Fruit fly (Drosophila melanogaster) ovary, adult (tissue): ENCODE measurements around the gene CG14072.
A peak's percentile ranks its signal among the peaks of the same experiment; 100 is the strongest.

Experiments
- CG17801 ChIP-seq: fragments of 200-800 bp; optimal IDR thresholded peaks from 2 replicates; lab custom pipeline; 2019; ENCODE audit warnings: missing biosample characterization, mild to moderate bottlenecking, missing genetic modification characterization, moderate library complexity; ENCODE audit not compliant: partially characterized antibody

The CG14072 gene

DNA sequence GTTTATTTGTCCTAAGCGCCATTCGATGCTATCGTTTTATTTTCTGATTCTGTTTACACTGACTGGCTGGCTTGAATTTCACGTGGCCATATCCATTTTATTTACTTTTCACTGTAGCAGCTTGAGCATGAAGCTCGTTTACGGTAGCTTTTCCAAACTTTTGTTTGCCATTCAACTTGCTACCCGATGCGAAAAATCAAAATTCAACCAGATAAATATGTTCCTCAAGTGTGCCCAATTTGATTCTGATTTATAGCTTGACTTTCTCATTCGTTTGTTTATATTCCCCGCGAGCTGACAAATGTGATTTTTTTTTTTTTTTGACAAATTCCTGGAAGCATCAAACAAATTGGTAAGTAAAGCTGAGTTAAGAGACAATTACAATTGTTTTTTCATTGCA, at the start of gene CG14072:
Gene CG14072 (plus strand): TSS at position 301 of the 400 bp plus-strand sequence.
- TF ChIP-seq CG17801 (GFP tag; lab: Kevin White, UChicago): no peak

DNA sequence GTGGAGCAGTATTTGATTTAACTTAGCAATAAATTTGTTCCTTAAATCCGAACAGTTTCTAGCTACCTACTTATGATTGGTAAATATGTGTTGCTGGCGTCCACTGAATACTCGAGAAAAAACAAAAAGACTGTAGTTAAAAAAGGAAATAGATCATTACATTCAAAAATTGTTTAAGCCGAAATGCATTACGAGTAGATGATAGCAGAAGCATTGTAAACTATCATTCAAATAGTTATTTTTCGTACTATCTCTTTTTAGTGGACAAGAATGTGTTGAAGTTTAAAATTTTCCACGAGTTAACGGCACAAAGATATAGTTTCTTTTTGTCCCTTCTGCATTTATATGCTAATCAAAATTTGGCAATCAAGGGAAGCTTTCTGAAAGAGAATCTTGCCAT, 47.6 kb upstream of the CG14072 start, which contains the start of gene CG14071:
Gene CG14071 (minus strand): TSS at position 101 of the 400 bp plus-strand sequence.
- no peak for TF ChIP-seq CG17801 (GFP tag; lab: Kevin White, UChicago)

DNA sequence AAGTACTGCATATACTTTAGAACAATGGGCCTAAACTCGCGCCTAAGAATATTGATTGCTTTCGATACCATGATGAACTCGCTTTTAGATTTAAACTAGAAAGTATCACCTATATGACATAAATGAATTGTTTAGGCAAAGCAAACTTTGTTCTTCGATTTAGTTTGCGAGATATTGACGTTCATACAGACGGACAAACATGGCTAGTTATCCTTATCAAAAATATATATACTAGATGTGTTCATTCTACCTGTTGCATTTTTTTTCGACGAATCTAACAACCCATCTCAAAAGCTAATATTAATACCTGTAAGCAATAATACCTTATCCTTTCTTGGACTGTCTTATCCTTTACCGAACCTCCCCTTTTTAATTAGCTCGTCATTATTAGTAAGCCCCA, 34.8 kb upstream of the CG14072 start, which contains the start of gene CG14070:
Gene CG14070 (minus strand): TSS at position 101 of the 400 bp plus-strand sequence.
- no peak for TF ChIP-seq CG17801 (GFP tag; lab: Kevin White, UChicago)

DNA sequence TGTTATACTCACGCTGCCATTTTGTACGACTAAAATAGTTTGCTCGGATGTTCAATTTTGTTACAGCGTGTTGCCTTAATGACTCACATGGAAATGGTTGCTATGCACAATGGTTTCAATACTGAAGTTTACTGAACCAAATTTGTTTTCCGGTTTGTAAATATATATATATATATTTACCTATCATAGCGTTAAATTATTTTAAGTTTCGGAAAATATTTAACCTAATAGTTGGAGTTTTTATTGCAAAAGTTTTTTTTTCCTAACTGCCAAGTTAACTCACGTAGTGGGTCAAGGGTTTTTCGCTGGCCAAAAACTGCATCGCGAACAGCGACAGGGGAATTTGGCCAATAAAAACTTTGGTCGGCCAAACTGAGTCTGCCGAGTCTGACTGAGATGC, 27.7 kb upstream of the CG14072 start, which contains the start of gene CG7309:
Gene CG7309 (minus strand): TSS at position 101 of the 400 bp plus-strand sequence.
- no peak for TF ChIP-seq CG17801 (GFP tag; lab: Kevin White, UChicago)

DNA sequence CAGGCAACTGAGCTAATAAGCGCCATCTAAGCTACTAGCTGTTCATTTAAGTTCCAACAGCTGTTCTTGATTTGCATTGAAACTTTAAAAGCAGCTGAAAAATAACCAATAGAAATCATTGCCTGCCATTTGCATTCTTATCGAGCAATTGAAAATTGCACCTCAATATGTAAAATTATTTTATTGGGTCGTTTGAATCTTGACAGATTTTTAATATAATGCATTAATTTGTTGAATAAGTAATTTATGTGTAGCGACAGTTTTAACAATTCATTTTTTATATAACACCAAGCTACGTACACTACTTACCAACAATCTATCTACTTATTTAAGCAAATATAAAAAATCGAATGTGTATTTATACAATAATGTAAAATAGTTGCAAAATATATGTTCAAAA, 25.9 kb upstream of the CG14072 start, which contains the start of gene CG14069:
Gene CG14069 (minus strand): TSS at position 101 of the 400 bp plus-strand sequence.
- TF ChIP-seq CG17801 (GFP tag; lab: Kevin White, UChicago): no peak

DNA sequence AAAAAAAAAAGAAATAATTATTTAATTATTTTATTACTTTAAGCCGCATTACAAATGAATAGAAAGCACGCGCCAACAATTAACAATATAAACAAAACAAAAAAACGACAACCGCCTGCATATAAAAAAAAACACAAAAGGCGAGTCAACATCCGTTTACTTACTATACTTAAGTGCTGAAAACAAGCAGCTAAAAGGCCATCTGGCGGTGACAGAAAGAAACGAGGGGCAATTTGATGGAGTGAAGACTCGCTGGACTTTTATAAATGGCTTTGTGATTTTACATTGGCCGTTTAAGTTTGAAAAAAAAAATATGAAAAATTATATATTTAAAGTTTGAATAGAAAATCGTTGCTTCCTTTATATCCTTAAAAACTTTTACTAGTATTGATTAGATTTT, 3.7 kb downstream of the CG14072 start:
- TF ChIP-seq CG17801 (GFP tag; lab: Kevin White, UChicago): no peak

DNA sequence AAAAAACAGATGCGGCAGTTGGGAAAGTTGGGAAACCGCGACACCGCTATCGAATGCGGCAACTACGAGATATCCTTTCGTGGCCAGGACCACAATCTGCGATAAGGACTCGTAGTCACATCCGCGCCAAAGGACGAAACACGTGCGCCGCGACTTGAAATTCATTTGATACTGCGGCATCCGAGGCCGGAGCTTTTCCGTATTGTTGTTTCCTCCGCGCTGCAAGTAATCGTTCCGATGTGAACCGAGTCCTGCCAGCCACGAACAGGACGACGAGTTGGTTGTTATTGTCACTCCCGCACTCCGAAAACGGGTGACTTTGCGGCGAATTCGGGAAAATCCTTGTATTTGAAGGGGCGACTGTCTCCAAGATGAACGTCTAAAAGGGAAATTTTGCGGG, 27.5 kb downstream of the CG14072 start, which contains the start of gene dpr2:
Gene dpr2 (minus strand): TSS at position 175 of the 400 bp plus-strand sequence.
- TF ChIP-seq CG17801 (GFP tag; lab: Kevin White, UChicago): no peak

DNA sequence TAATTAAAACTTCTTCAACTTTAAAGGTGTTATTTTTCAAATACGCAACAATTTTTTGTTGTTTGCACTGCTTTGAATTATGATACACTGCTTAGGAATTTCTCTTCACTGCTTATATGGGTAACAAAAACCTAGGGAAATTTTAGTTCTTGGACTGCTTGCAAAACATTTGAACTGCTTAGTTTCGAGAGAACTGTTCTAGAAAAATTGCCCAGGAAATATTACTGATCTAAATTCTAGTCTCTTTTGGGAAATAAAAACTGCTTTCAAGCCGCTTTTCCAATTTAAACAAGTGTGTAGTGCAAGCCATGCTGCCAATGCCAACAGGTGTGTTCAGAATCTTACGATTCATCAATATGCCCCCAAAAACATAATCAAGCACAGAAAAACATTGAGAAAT, 28.0 kb downstream of the CG14072 start:
- no peak for TF ChIP-seq CG17801 (GFP tag; lab: Kevin White, UChicago)

DNA sequence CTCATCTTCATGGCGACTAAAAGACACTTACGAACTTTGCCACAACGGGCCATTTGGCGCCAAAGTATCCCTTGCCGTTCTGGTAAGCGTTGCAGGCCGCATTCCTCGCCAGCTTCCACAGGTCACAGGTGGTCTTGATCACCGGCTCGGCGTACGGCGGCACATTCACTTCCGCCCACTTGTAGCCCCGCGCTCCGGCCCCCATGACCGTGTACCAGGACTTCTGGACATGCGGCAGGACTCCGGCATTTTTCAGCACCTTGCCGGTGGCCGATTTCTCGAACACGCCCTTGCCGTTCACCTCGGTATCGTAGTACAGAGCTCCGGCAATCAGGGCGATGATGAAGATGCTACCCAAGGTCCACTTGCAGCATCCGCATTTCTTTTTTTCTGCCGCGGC, 29.5 kb downstream of the CG14072 start:
- TF ChIP-seq CG17801 (GFP tag; lab: Kevin White, UChicago): no peak

DNA sequence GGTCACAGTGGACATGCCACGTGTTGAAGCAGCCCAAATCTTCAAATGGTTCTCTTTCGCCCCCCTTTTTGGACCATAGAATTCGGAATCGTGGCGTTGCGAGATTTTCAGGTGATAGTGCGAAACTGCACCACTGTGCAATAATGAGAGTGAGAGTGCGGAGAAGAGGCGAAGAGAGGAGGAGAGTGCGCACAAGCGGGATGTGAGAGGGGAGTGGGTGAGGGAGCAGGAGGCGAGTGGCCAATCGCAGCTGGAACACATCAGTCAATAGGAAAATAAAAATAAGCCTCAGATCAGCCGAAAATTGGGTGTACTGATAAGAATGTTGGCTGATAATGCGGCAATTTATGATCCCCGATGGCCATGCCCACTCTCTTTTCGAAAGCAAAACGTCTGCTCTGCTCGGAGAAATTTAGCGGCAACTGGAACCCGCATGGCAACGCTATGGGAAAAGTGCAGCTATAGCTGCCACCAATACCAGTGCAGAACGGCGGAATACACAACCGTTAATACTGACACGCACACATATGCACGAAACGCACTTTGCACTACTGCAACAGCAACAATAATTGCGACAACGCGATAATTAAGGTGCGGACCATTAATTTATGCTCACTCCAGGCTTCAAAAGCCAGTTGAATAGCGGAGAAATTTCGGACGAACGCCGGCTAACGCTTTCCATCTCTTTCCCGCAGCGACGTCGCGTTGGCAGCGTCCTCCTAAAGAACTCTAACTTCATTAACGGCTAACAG, 31.0 kb downstream of the CG14072 start:
- TF ChIP-seq CG17801 (GFP tag; lab: Kevin White, UChicago): peak; percentile 22

DNA sequence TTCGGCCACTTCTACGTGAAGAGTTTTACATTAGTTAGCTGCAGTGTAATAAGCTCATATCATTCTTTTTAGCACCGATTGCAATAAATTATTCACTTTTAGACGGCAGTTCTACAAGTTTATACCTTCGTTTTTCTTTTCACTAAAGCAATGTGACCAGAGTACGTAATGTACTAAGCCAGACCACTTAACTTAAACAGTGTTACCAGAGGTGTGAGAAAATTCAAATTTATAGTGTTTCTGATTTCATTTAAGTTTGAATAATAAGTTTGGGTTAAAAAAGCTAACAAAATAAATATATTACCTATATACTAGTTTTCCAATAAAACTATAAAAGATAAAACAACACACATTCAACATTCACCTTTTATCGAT, 31.5 kb downstream of the CG14072 start:
- no peak for TF ChIP-seq CG17801 (GFP tag; lab: Kevin White, UChicago)

DNA sequence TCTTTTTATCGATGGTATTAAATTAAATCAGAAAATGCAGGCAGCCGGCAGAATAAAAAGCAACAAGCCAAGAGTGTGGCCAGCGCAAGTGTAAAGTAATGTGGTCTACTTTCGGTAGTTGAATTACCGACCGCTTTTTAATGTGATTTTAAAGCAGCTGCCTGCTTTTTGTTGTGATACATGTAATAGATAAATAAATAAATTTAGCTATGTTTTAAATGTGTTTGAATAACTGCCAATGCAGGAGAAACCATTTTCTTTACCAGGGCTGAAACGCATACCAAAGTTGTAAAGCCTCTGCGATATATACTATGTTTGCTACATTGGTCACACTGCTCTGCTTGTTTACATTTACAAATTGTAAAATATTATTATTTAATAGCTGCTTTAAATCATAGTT, 33.7 kb downstream of the CG14072 start, which contains the start of the genes Tmem214 and YL-1:
Gene Tmem214 (minus strand): TSS at position 142 of the 400 bp plus-strand sequence.
Gene YL-1 (plus strand): TSS at position 310 of the 400 bp plus-strand sequence.
- TF ChIP-seq CG17801 (GFP tag; lab: Kevin White, UChicago): peak; percentile 43

DNA sequence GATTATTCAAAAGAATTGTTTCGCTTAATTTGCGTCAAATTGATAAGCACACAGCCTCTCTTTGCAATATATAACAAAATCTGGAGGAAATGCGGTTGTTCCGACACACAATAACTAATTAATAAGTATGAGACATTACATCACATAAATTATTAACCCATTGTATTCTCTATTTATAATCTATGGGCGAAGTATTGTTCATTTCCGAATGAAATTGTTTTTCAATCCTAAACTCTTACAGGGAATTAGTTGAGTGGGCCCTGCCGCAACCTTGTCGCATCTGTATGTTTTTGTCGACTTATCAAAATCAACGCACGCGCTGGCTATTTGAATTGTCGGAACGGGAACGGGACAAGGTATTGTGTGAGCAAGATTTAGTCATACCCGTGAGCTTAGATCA, 35.8 kb downstream of the CG14072 start, which contains the start of gene CG16743:
Gene CG16743 (plus strand): TSS at position 57 of the 400 bp plus-strand sequence.
- TF ChIP-seq CG17801 (GFP tag; lab: Kevin White, UChicago): no peak

DNA sequence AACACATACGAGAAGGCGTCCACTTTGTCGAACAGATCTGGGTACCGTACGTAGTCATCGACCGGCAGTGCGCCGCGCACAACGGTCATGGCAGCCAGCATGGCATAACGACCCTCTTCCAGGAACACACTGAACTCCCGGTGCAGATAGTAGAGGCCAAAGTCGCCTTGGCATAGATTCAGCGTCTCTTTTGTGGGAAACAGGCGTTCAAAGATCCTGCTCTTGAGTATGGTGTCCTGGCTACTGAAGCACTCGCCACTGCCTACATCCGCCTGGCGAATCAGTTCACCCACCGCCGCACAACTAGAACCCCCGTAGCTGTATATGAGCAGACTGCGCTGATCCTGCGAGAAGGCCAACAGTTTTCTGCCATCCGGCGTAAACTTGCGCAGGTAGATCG, 38.2 kb downstream of the CG14072 start:
- no peak for TF ChIP-seq CG17801 (GFP tag; lab: Kevin White, UChicago)

DNA sequence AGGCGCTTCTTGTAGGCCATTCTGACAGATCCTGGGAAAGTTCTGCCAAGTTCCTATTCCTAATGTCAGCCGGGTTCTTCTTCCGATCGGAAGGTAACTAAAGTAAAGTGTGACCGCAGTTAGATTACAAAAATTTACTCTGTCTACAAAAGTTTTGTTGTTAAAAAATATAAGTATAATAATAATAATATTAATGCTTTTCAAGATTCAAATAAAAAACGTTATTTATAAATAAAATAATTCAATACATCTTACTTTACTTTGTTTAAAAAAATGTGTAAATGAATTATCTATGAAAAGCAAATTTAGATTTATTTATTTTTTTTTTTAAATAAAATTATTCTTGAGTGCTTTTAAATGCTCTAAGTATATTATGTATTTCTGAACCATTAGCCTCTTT, 38.7 kb downstream of the CG14072 start, which contains the start of gene abo:
Gene abo (minus strand): TSS at position 101 of the 400 bp plus-strand sequence.
- TF ChIP-seq CG17801 (GFP tag; lab: Kevin White, UChicago): no peak
